Fruit fly (Drosophila melanogaster): Measurements from ENCODE around the gene ArgRS.

DNA sequence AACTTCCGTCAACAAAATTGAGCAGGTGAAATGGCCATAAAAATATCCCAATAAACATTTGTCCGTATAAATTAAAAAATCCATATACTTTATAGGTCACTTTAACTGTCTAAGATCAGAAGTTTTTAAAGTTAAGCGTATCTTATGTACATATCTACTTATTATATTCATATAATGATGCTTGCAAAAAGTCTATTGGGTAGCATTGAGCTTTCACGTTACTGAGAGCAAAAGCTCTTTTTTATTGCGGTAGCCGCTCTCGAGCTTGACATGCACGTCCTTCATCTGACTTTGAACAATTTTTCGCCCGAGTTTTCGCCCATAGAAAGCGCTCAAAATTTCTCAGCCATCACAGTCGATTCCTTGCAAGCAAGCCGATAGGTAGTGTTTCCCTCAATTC, 23.9 kb upstream of the ArgRS start, which contains the start of gene Gapdh2:
- TF ChIP-seq CTCF (optimal IDR thresholded peaks at IDR 0.05): no peak
- no peak for TF ChIP-seq CG8478 (optimal IDR thresholded peaks at IDR 0.05)
